Worm (Caenorhabditis elegans) whole organism, mixed stage, embryonic: ENCODE measurements around the gene F53B7.7.

ENCODE experiments used
- blmp-1 ChIP-seq: fragments of 150-350 bp; optimal IDR thresholded peaks from 2 replicates; lab custom pipeline; 2014; ENCODE audit warnings: missing biosample characterization, missing genetic modification characterization
- ceh-39 ChIP-seq: fragments of 150-350 bp; optimal IDR thresholded peaks from 2 replicates; lab custom pipeline; 2014; ENCODE audit warnings: missing biosample characterization, missing genetic modification characterization
- ceh-43 ChIP-seq: fragments of 200-800 bp; sonication (Bioruptor generic); optimal IDR thresholded peaks from 2 replicates; lab custom pipeline; 2018; ENCODE audit warnings: mild to moderate bottlenecking, missing genetic modification characterization, moderate library complexity, missing compliant biosample characterization
- ces-1 ChIP-seq: fragments of 150-350 bp; optimal IDR thresholded peaks from 2 replicates; lab custom pipeline; 2014; ENCODE audit warnings: missing biosample characterization, missing genetic modification reagents, missing genetic modification characterization
- cnd-1 ChIP-seq: fragments of 200-800 bp; sonication (Bioruptor generic); optimal IDR thresholded peaks from 2 replicates; lab custom pipeline; 2018; ENCODE audit warnings: mild to moderate bottlenecking, missing genetic modification characterization, missing compliant biosample characterization
- elt-1 ChIP-seq: sonication (generic microtip); optimal IDR thresholded peaks from 2 replicates; lab custom pipeline; 2017; ENCODE audit warnings: missing genetic modification characterization, mild to moderate bottlenecking, missing compliant biosample characterization, antibody characterized with exemption, moderate library complexity, borderline replicate concordance; ENCODE audit not compliant: insufficient read depth
- elt-3 ChIP-seq: fragments of 150-350 bp; optimal IDR thresholded peaks from 2 replicates; lab custom pipeline; 2014; ENCODE audit warnings: missing biosample characterization, missing genetic modification characterization
- flh-1 ChIP-seq: fragments of 200-800 bp; sonication (Bioruptor generic); optimal IDR thresholded peaks from 2 replicates; lab custom pipeline; 2018; ENCODE audit warnings: mild to moderate bottlenecking, missing genetic modification characterization, moderate library complexity, missing compliant biosample characterization
- ham-2 ChIP-seq: fragments of 200-800 bp; sonication (Bioruptor generic); optimal IDR thresholded peaks from 2 replicates; lab custom pipeline; 2018; ENCODE audit warnings: mild to moderate bottlenecking, missing genetic modification characterization, missing compliant biosample characterization
- hlh-1 ChIP-seq: fragments of 150-350 bp; optimal IDR thresholded peaks from 2 replicates; lab custom pipeline; 2014; ENCODE audit warnings: missing biosample characterization, missing genetic modification reagents, missing genetic modification characterization
- lin-32 ChIP-seq: fragments of 200-800 bp; sonication (Bioruptor generic); optimal IDR thresholded peaks from 2 replicates; lab custom pipeline; 2018; ENCODE audit warnings: mild to moderate bottlenecking, missing genetic modification characterization, missing compliant biosample characterization
- mab-5 ChIP-seq: fragments of 150-350 bp; optimal IDR thresholded peaks from 2 replicates; lab custom pipeline; 2014; ENCODE audit warnings: missing biosample characterization, missing genetic modification characterization
- mep-1 ChIP-seq: fragments of 150-350 bp; optimal IDR thresholded peaks from 2 replicates; lab custom pipeline; 2017; ENCODE audit warnings: missing biosample characterization, missing genetic modification reagents, missing genetic modification characterization, inconsistent platforms
- nhr-12 ChIP-seq: fragments of 150-350 bp; optimal IDR thresholded peaks from 2 replicates; lab custom pipeline; 2014; ENCODE audit warnings: missing biosample characterization, missing genetic modification characterization
- nhr-2 ChIP-seq: fragments of 150-350 bp; optimal IDR thresholded peaks from 2 replicates; lab custom pipeline; 2014; ENCODE audit warnings: missing biosample characterization, missing genetic modification characterization
- nhr-28 ChIP-seq: fragments of 150-350 bp; optimal IDR thresholded peaks from 2 replicates; lab custom pipeline; 2014; ENCODE audit warnings: missing biosample characterization, missing genetic modification characterization
- nhr-76 ChIP-seq: sonication (generic microtip); optimal IDR thresholded peaks from 2 replicates; lab custom pipeline; 2017; ENCODE audit warnings: missing biosample characterization, missing genetic modification characterization
- pha-4 ChIP-seq: fragments of 150-350 bp; optimal IDR thresholded peaks from 2 replicates; lab custom pipeline; 2018; ENCODE audit warnings: missing biosample characterization, missing genetic modification reagents, missing genetic modification characterization
- snpc-4 ChIP-seq: fragments of 150-350 bp; optimal IDR thresholded peaks from 2 replicates; lab custom pipeline; 2014; ENCODE audit warnings: missing biosample characterization, missing genetic modification characterization
- sptf-1 ChIP-seq: sonication (generic microtip); optimal IDR thresholded peaks from 2 replicates; lab custom pipeline; 2017; ENCODE audit warnings: mild to moderate bottlenecking, missing genetic modification characterization, moderate library complexity, missing compliant biosample characterization
- tbx-8 ChIP-seq: fragments of 200-800 bp; sonication (Bioruptor generic); optimal IDR thresholded peaks from 2 replicates; lab custom pipeline; 2018; ENCODE audit warnings: mild to moderate bottlenecking, missing genetic modification characterization, moderate library complexity, missing compliant biosample characterization
- unc-120 ChIP-seq: sonication (generic microtip); optimal IDR thresholded peaks from 2 replicates; lab custom pipeline; 2017; ENCODE audit warnings: missing genetic modification characterization, missing compliant biosample characterization; ENCODE audit not compliant: poor library complexity, severe bottlenecking
- unc-39 ChIP-seq: fragments of 150-350 bp; optimal IDR thresholded peaks from 2 replicates; lab custom pipeline; 2014; ENCODE audit warnings: missing biosample characterization, missing genetic modification characterization
- unc-62 ChIP-seq: fragments of 150-350 bp; optimal IDR thresholded peaks from 2 replicates; lab custom pipeline; 2014; ENCODE audit warnings: missing biosample characterization, missing genetic modification reagents, missing genetic modification characterization
- zip-8 ChIP-seq: fragments of 150-350 bp; optimal IDR thresholded peaks from 2 replicates; lab custom pipeline; 2014; ENCODE audit warnings: missing biosample characterization, missing genetic modification characterization

F53B7.7 gene

ce11 chrV:10998797-10999196 is at the start of gene F53B7.7:
F53B7.7 (plus strand) TSS chrV:10999097.
- TF ChIP-seq snpc-4 (tag; lab: Kevin White, UChicago) (no peak), nhr-28 (tag; lab: Kevin White, UChicago) (no peak)

ce11 chrV:10949511-10949910 is 49.4 kb upstream of the F53B7.7 start, which contains the start of gene col-153:
col-153 (plus strand) TSS chrV:10949811.
- TF ChIP-seq blmp-1 (tag; lab: Kevin White, UChicago) (no peak), hlh-1 (no peak), nhr-76 (tag; lab: Kevin White, UChicago) (no peak), tbx-8 (GFP tag; lab: Kevin White, UChicago) (no peak), elt-3 (tag; lab: Kevin White, UChicago) (no peak), ham-2 (GFP tag; lab: Kevin White, UChicago) (no peak), sptf-1 (tag; lab: Kevin White, UChicago) (no peak), flh-1 (GFP tag; lab: Kevin White, UChicago) (no peak), pha-4 (tag; lab: Kevin White, UChicago) (no peak), ceh-39 (no peak), unc-62 (GFP tag; lab: Kevin White, UChicago) (no peak), unc-39 (tag; lab: Kevin White, UChicago) (no peak), zip-8 (no peak), lin-32 (GFP tag; lab: Kevin White, UChicago) (no peak), nhr-12 (tag; lab: Kevin White, UChicago) (no peak), elt-1 (tag; lab: Kevin White, UChicago) (no peak), nhr-28 (tag; lab: Kevin White, UChicago) (no peak), nhr-2 (tag; lab: Kevin White, UChicago) (no peak), mep-1 (tag; lab: Kevin White, UChicago) (no peak), ceh-43 (no peak)

- peak; percentile 6 for TF ChIP-seq ces-1 (GFP tag; lab: Kevin White, UChicago)
- TF ChIP-seq unc-120 (tag; lab: Kevin White, UChicago): peak; percentile 14
- TF ChIP-seq elt-1 (tag; lab: Kevin White, UChicago): no peak
Measured at ce11 chrV:10951655-10952278, 47.1 kb upstream of the F53B7.7 start, which contains the start of gene F17C11.4. F17C11.4 (plus strand) TSS chrV:10951860.

- no peak for TF ChIP-seq blmp-1 (tag; lab: Kevin White, UChicago)
Measured at ce11 chrV:10953471-10954155, 45.3 kb upstream of the F53B7.7 start.

- TF ChIP-seq tbx-8 (GFP tag; lab: Kevin White, UChicago) (no peak), unc-62 (GFP tag; lab: Kevin White, UChicago) (no peak), nhr-28 (tag; lab: Kevin White, UChicago) (no peak), mab-5 (no peak), snpc-4 (tag; lab: Kevin White, UChicago) (no peak), cnd-1 (tag; lab: Kevin White, UChicago) (no peak), nhr-76 (tag; lab: Kevin White, UChicago) (no peak), blmp-1 (tag; lab: Kevin White, UChicago) (no peak), elt-3 (tag; lab: Kevin White, UChicago) (no peak), lin-32 (GFP tag; lab: Kevin White, UChicago) (no peak), pha-4 (tag; lab: Kevin White, UChicago) (no peak), ceh-39 (no peak)
Measured at ce11 chrV:10954334-10954733, 44.6 kb upstream of the F53B7.7 start, which contains the start of gene clec-221. clec-221 (minus strand) TSS chrV:10954434.

- TF ChIP-seq flh-1 (GFP tag; lab: Kevin White, UChicago): no peak
- TF ChIP-seq hlh-1: no peak
- TF ChIP-seq zip-8: no peak
- TF ChIP-seq tbx-8 (GFP tag; lab: Kevin White, UChicago): no peak
Measured at ce11 chrV:10954832-10955231, 44.1 kb upstream of the F53B7.7 start, which contains the start of gene F17C11.6. F17C11.6 (plus strand) TSS chrV:10955121.
